Fruit fly (Drosophila melanogaster) whole organism, embryonic: ENCODE data around the gene CNMaR.

ENCODE experiments used
- Aef1 ChIP-seq: fragments of 200-800 bp; sonication (Bioruptor generic); IDR thresholded peaks from 3 replicates; pipeline ENCODE4 v1.3.6; 2022; ENCODE audit warnings: missing biosample characterization, missing genetic modification characterization
- BEAF-32 ChIP-seq: fragments of 200-800 bp; sonication (Bioruptor generic); optimal IDR thresholded peaks from 3 replicates; lab custom pipeline; 2017; ENCODE audit warnings: missing biosample characterization, missing genetic modification characterization, mild to moderate bottlenecking, moderate library complexity, missing genetic modification reagents
- Bteb2 ChIP-seq: fragments of 200-800 bp; sonication (Bioruptor generic); optimal IDR thresholded peaks from 2 replicates; lab custom pipeline; 2016; ENCODE audit warnings: missing biosample characterization, missing genetic modification characterization
- C15 ChIP-seq: fragments of 200-800 bp; sonication (Bioruptor generic); IDR thresholded peaks from 3 replicates; pipeline ENCODE4 v1.3.6; 2022; ENCODE audit warnings: missing biosample characterization, missing genetic modification characterization
- CG10543 ChIP-seq: fragments of 200-800 bp; sonication (Bioruptor generic); optimal IDR thresholded peaks from 3 replicates; lab custom pipeline; 2017; ENCODE audit warnings: missing biosample characterization, mild to moderate bottlenecking, missing genetic modification characterization, moderate library complexity
- CG11093 ChIP-seq: fragments of 200-800 bp; sonication (Bioruptor generic); IDR thresholded peaks from 3 replicates; pipeline ENCODE4 v1.3.6; 2022; ENCODE audit warnings: missing biosample characterization, missing genetic modification characterization
- CG11504 ChIP-seq: fragments of 200-800 bp; sonication (Bioruptor generic); optimal IDR thresholded peaks from 3 replicates; lab custom pipeline; 2019; ENCODE audit warnings: missing biosample characterization, mild to moderate bottlenecking, missing genetic modification characterization, moderate library complexity
- CG12155 ChIP-seq: fragments of 200-800 bp; sonication (Bioruptor generic); optimal IDR thresholded peaks from 3 replicates; lab custom pipeline; 2016; ENCODE audit warnings: missing biosample characterization, missing genetic modification characterization
- CG12219 ChIP-seq: fragments of 200-800 bp; sonication (Bioruptor generic); optimal IDR thresholded peaks from 3 replicates; lab custom pipeline; 2018; ENCODE audit warnings: missing biosample characterization, mild to moderate bottlenecking, missing genetic modification characterization
- CG13424 ChIP-seq: fragments of 200-800 bp; sonication (Bioruptor generic); optimal IDR thresholded peaks from 2 replicates; lab custom pipeline; 2019; ENCODE audit warnings: missing biosample characterization, mild to moderate bottlenecking, missing genetic modification characterization, moderate library complexity
- CG14441 ChIP-seq: fragments of 200-800 bp; sonication (Bioruptor generic); IDR thresholded peaks from 2 replicates; pipeline ENCODE4 v1.3.6; 2022; ENCODE audit warnings: missing biosample characterization, missing genetic modification characterization
- CG1602 ChIP-seq: fragments of 200-800 bp; sonication (Bioruptor generic); optimal IDR thresholded peaks from 3 replicates; lab custom pipeline; 2016; ENCODE audit warnings: missing biosample characterization, missing genetic modification characterization
- CG16815 ChIP-seq: fragments of 200-800 bp; sonication (Bioruptor generic); optimal IDR thresholded peaks from 3 replicates; lab custom pipeline; 2017; ENCODE audit warnings: missing biosample characterization, mild to moderate bottlenecking, missing genetic modification characterization
- CG17359 ChIP-seq: fragments of 200-800 bp; sonication (Bioruptor generic); optimal IDR thresholded peaks from 3 replicates; lab custom pipeline; 2018; ENCODE audit warnings: missing biosample characterization, mild to moderate bottlenecking, missing genetic modification characterization, moderate library complexity
- CG18476 ChIP-seq: fragments of 200-800 bp; sonication (Bioruptor generic); optimal IDR thresholded peaks from 2 replicates; lab custom pipeline; 2016; ENCODE audit warnings: missing biosample characterization, mild to moderate bottlenecking, missing genetic modification characterization
- CG2116 ChIP-seq: fragments of 200-800 bp; sonication (Bioruptor generic); optimal IDR thresholded peaks from 3 replicates; lab custom pipeline; 2018; ENCODE audit warnings: missing biosample characterization, mild to moderate bottlenecking, missing genetic modification characterization
- CG2199 ChIP-seq: fragments of 200-800 bp; sonication (Bioruptor generic); IDR thresholded peaks from 3 replicates; pipeline ENCODE4 v1.3.6; 2022; ENCODE audit warnings: missing biosample characterization, missing genetic modification characterization
- CG30431 ChIP-seq: fragments of 200-800 bp; sonication (Bioruptor generic); optimal IDR thresholded peaks from 2 replicates; lab custom pipeline; 2017; ENCODE audit warnings: missing biosample characterization, missing genetic modification characterization
- CG32772 ChIP-seq: fragments of 200-800 bp; sonication (Bioruptor generic); IDR thresholded peaks from 2 replicates; pipeline ENCODE4 v1.3.6; 2022; ENCODE audit warnings: missing biosample characterization, missing genetic modification characterization
- CG5180 ChIP-seq: fragments of 200-800 bp; sonication (Bioruptor generic); optimal IDR thresholded peaks from 3 replicates; lab custom pipeline; 2017; ENCODE audit warnings: missing biosample characterization, missing genetic modification characterization, mild to moderate bottlenecking, moderate library complexity, missing genetic modification reagents
- CG7271 ChIP-seq: fragments of 200-800 bp; sonication (Bioruptor generic); optimal IDR thresholded peaks from 2 replicates; lab custom pipeline; 2018; ENCODE audit warnings: missing biosample characterization, mild to moderate bottlenecking, missing genetic modification characterization, moderate library complexity
- CG7987 ChIP-seq: fragments of 200-800 bp; sonication (Bioruptor generic); optimal IDR thresholded peaks from 2 replicates; lab custom pipeline; 2018; ENCODE audit warnings: missing biosample characterization, mild to moderate bottlenecking, missing genetic modification characterization, moderate library complexity
- CG8281 ChIP-seq: fragments of 200-800 bp; sonication (Bioruptor generic); optimal IDR thresholded peaks from 2 replicates; lab custom pipeline; 2018; ENCODE audit warnings: missing biosample characterization, mild to moderate bottlenecking, missing genetic modification characterization, moderate library complexity
- CHES-1-like ChIP-seq: fragments of 200-800 bp; sonication (Bioruptor generic); optimal IDR thresholded peaks from 2 replicates; lab custom pipeline; 2016; ENCODE audit warnings: missing biosample characterization, missing genetic modification characterization
- Camta ChIP-seq: fragments of 200-800 bp; sonication (Bioruptor generic); optimal IDR thresholded peaks from 2 replicates; lab custom pipeline; 2016; ENCODE audit warnings: missing biosample characterization, missing genetic modification characterization
- Dbx ChIP-seq: fragments of 200-800 bp; sonication (Bioruptor generic); IDR thresholded peaks from 3 replicates; pipeline ENCODE4 v1.3.6; 2022; ENCODE audit warnings: missing biosample characterization, missing genetic modification characterization
- Dp ChIP-seq: fragments of 200-800 bp; sonication (Bioruptor generic); optimal IDR thresholded peaks from 2 replicates; lab custom pipeline; 2018; ENCODE audit warnings: missing biosample characterization, mild to moderate bottlenecking, missing genetic modification characterization, moderate library complexity
- Ets97D ChIP-seq: fragments of 200-800 bp; sonication (Bioruptor generic); optimal IDR thresholded peaks from 3 replicates; lab custom pipeline; 2016; ENCODE audit warnings: missing biosample characterization, missing genetic modification characterization
- H15 ChIP-seq: fragments of 200-800 bp; sonication (Bioruptor generic); IDR thresholded peaks from 3 replicates; pipeline ENCODE4 v1.3.6; 2022; ENCODE audit warnings: missing biosample characterization, missing genetic modification characterization
- HLHmδ ChIP-seq: fragments of 200-800 bp; sonication (Bioruptor generic); optimal IDR thresholded peaks from 2 replicates; lab custom pipeline; 2018; ENCODE audit warnings: missing biosample characterization, mild to moderate bottlenecking, missing genetic modification characterization, moderate library complexity
- Hand ChIP-seq: fragments of 200-800 bp; sonication (Bioruptor generic); optimal IDR thresholded peaks from 2 replicates; lab custom pipeline; 2017; ENCODE audit warnings: mild to moderate bottlenecking, missing biosample characterization, missing genetic modification reagents, missing genetic modification characterization
- HmgD ChIP-seq: fragments of 200-800 bp; sonication (Bioruptor generic); optimal IDR thresholded peaks from 3 replicates; lab custom pipeline; 2016; ENCODE audit warnings: missing biosample characterization, missing genetic modification characterization
- Hr3 ChIP-seq: fragments of 200-800 bp; sonication (Bioruptor generic); optimal IDR thresholded peaks from 3 replicates; lab custom pipeline; 2016; ENCODE audit warnings: missing biosample characterization, missing genetic modification characterization
- MTF-1 ChIP-seq: fragments of 200-800 bp; sonication (Bioruptor generic); optimal IDR thresholded peaks from 2 replicates; lab custom pipeline; 2018; ENCODE audit warnings: missing biosample characterization, mild to moderate bottlenecking, missing genetic modification characterization, borderline replicate concordance
- NK7.1 ChIP-seq: fragments of 200-800 bp; sonication (Bioruptor generic); optimal IDR thresholded peaks from 3 replicates; lab custom pipeline; 2016; ENCODE audit warnings: missing biosample characterization, missing genetic modification characterization
- az2 ChIP-seq: fragments of 200-800 bp; sonication (Bioruptor generic); optimal IDR thresholded peaks from 3 replicates; lab custom pipeline; 2016; ENCODE audit warnings: missing biosample characterization, missing genetic modification characterization
- dan ChIP-seq: fragments of 200-800 bp; sonication (Bioruptor generic); IDR thresholded peaks from 2 replicates; pipeline ENCODE4 v1.3.6; 2022; ENCODE audit warnings: missing biosample characterization, missing genetic modification characterization
- en ChIP-seq: fragments of 200-800 bp; sonication (Bioruptor generic); optimal IDR thresholded peaks from 2 replicates; lab custom pipeline; 2016; ENCODE audit warnings: missing biosample characterization, missing genetic modification characterization
- fd102C ChIP-seq: fragments of 200-800 bp; sonication (Bioruptor generic); optimal IDR thresholded peaks from 2 replicates; lab custom pipeline; 2018; ENCODE audit warnings: missing biosample characterization, mild to moderate bottlenecking, missing genetic modification characterization, moderate library complexity
- fd64A ChIP-seq: fragments of 200-800 bp; sonication (Bioruptor generic); optimal IDR thresholded peaks from 3 replicates; lab custom pipeline; 2018; ENCODE audit warnings: missing biosample characterization, mild to moderate bottlenecking, missing genetic modification characterization
- her ChIP-seq: fragments of 200-800 bp; sonication (Bioruptor generic); optimal IDR thresholded peaks from 2 replicates; lab custom pipeline; 2016; ENCODE audit warnings: missing biosample characterization, missing genetic modification characterization
- ken ChIP-seq: fragments of 200-800 bp; sonication (Bioruptor generic); IDR thresholded peaks from 3 replicates; pipeline ENCODE4 v1.3.6; 2022; ENCODE audit warnings: missing biosample characterization, missing genetic modification characterization
- luna ChIP-seq: fragments of 200-800 bp; sonication (Bioruptor generic); optimal IDR thresholded peaks from 2 replicates; lab custom pipeline; 2016; ENCODE audit warnings: missing biosample characterization, missing genetic modification characterization
- prd ChIP-seq, 3 experiments: fragments of >200 bp in 2 of 3; fragments of 200-800 bp in 1 of 3; sonication (Bioruptor generic) in 1 of 3; optimal IDR thresholded peaks in 2 of 3; IDR thresholded peaks in 1 of 3; 2 replicates in 2 of 3; 3 replicates in 1 of 3; pipeline versions ENCODE4 v1.3.6 to Lab custom; 2017 to 2022; ENCODE audit warnings: missing biosample characterization in 1 of 3, missing genetic modification characterization in 1 of 3
- schlank ChIP-seq: fragments of 200-800 bp; sonication (Bioruptor generic); optimal IDR thresholded peaks from 2 replicates; lab custom pipeline; 2018; ENCODE audit warnings: missing biosample characterization, mild to moderate bottlenecking, missing genetic modification characterization
- scrt ChIP-seq: fragments of 200-800 bp; sonication (Bioruptor generic); optimal IDR thresholded peaks from 2 replicates; lab custom pipeline; 2018; ENCODE audit warnings: missing biosample characterization, mild to moderate bottlenecking, missing genetic modification characterization, moderate library complexity
- tin ChIP-seq: fragments of 200-800 bp; sonication (Bioruptor generic); optimal IDR thresholded peaks from 3 replicates; lab custom pipeline; 2016; ENCODE audit warnings: missing biosample characterization, missing genetic modification characterization
- tio ChIP-seq: fragments of 200-800 bp; sonication (Bioruptor generic); optimal IDR thresholded peaks from 2 replicates; lab custom pipeline; 2017; ENCODE audit warnings: missing biosample characterization, missing genetic modification characterization, inconsistent platforms
- toy ChIP-seq: fragments of 200-800 bp; sonication (Bioruptor generic); IDR thresholded peaks from 2 replicates; pipeline ENCODE4 v1.3.6; 2022; ENCODE audit warnings: missing biosample characterization, missing genetic modification characterization
- vvl ChIP-seq: fragments of 200-800 bp; sonication (Bioruptor generic); IDR thresholded peaks from 2 replicates; pipeline ENCODE4 v1.3.6; 2022; ENCODE audit warnings: missing biosample characterization, missing genetic modification characterization
- zen ChIP-seq: fragments of 200-800 bp; sonication (Bioruptor generic); optimal IDR thresholded peaks from 3 replicates; lab custom pipeline; 2018; ENCODE audit warnings: missing biosample characterization, mild to moderate bottlenecking, missing genetic modification characterization, moderate library complexity

Gene CNMaR

DNA sequence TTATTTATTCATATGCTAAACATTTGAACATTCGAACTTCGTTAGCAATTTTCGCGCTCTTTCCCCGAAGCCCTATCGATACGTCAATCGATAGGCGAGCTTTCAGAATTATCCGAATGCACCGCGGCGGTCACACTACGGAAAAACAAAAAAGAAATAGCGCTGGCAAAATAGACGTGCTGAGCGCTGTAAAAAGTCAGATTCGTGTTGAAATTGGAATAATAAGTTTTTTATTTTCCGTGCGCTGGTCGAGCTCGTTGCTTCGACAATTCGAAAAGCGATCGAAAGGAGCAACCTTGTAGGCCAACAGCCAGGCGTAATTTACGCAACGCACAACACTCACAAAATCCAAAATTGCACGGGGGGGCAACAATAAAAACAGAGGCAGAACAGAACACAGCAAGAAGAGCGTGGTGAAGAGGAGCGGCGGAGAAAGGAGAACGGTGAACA, 54.3 kb downstream of the CNMaR start, which contains the start of gene Ubc4 (continued):
- no peak for TF ChIP-seq HLHmδ (GFP tag; lab: Kevin White, UChicago)
- TF ChIP-seq Dbx (GFP tag; lab: Robert Waterston, UW) = peak; percentile 10; the same call in 1 of the 3 replicates
- peak; percentile 58 for TF ChIP-seq vvl (GFP tag; lab: Robert Waterston, UW)
- no peak for TF ChIP-seq prd (optimal IDR thresholded peaks at IDR 0.05; lab: Kevin White, UChicago)
- TF ChIP-seq prd (GFP tag; IDR thresholded peaks at IDR 0.05; lab: Robert Waterston, UW) = 0 out of 3 replicates have a peak, but pooled peaks have one; percentile 10
- TF ChIP-seq luna (GFP tag; lab: Kevin White, UChicago) = no peak
- TF ChIP-seq Aef1 (GFP tag; lab: Robert Waterston, UW) = 0 out of 3 replicates have a peak, but pooled peaks have one; percentile 23
- peak; percentile 19 for TF ChIP-seq her (GFP tag; lab: Kevin White, UChicago)
- no peak for TF ChIP-seq CG17359
- peak; percentile 97 for TF ChIP-seq Dp (GFP tag; lab: Kevin White, UChicago)
- TF ChIP-seq en (GFP tag; lab: Kevin White, UChicago) = no peak
- TF ChIP-seq CG14441 (GFP tag; lab: Robert Waterston, UW) = no peak
- no peak for TF ChIP-seq Hr3 (GFP tag; lab: Kevin White, UChicago)
- no peak for TF ChIP-seq C15 (GFP tag; lab: Robert Waterston, UW)
- no peak for TF ChIP-seq scrt (GFP tag; lab: Kevin White, UChicago)
- TF ChIP-seq ken = no peak
- TF ChIP-seq CG8281 (tag; lab: Kevin White, UChicago) = no peak
- TF ChIP-seq CG32772 = no peak
- TF ChIP-seq Ets97D (GFP tag; lab: Kevin White, UChicago) = peak; percentile 54
- no peak for TF ChIP-seq az2
- no peak for TF ChIP-seq CG12155 (GFP tag; lab: Kevin White, UChicago)
- no peak for TF ChIP-seq tin (GFP tag; lab: Kevin White, UChicago)
- no peak for TF ChIP-seq CG10543
- TF ChIP-seq CG30431 (GFP tag; lab: Kevin White, UChicago) = no peak
- TF ChIP-seq CG11093 (GFP tag; lab: Robert Waterston, UW) = no peak
- TF ChIP-seq CG2199 (GFP tag; lab: Robert Waterston, UW) = no peak
- TF ChIP-seq CG11504 (tag; lab: Kevin White, UChicago) = no peak
- TF ChIP-seq H15 = no peak
- TF ChIP-seq fd102C (GFP tag; lab: Kevin White, UChicago) = no peak
- peak; percentile 18 for TF ChIP-seq CG13424 (tag; lab: Kevin White, UChicago)
- TF ChIP-seq Hand = no peak
- TF ChIP-seq schlank = no peak
- peak; percentile 11 for TF ChIP-seq CHES-1-like (GFP tag; lab: Kevin White, UChicago)
- TF ChIP-seq CG16815 (GFP tag; lab: Kevin White, UChicago) = no peak
- no peak for TF ChIP-seq toy (GFP tag; lab: Robert Waterston, UW)
- TF ChIP-seq CG12219 (GFP tag; lab: Kevin White, UChicago) = no peak
- TF ChIP-seq CG7271 (tag; lab: Kevin White, UChicago) = no peak
- no peak for TF ChIP-seq tio (GFP tag; lab: Kevin White, UChicago)
- no peak for TF ChIP-seq CG5180 (GFP tag; lab: Kevin White, UChicago)
- no peak for TF ChIP-seq Camta (GFP tag; lab: Kevin White, UChicago)
- no peak for TF ChIP-seq MTF-1 (GFP tag; lab: Kevin White, UChicago)
- no peak for TF ChIP-seq HmgD (GFP tag; lab: Kevin White, UChicago)
- TF ChIP-seq NK7.1 = no peak
- TF ChIP-seq CG18476 (GFP tag; lab: Kevin White, UChicago) = no peak
- no peak for TF ChIP-seq CG1602 (GFP tag; lab: Kevin White, UChicago)
- no peak for TF ChIP-seq fd64A (GFP tag; lab: Kevin White, UChicago)
- TF ChIP-seq Bteb2 (GFP tag; lab: Kevin White, UChicago) = no peak
- TF ChIP-seq CG2116 (GFP tag; lab: Kevin White, UChicago) = peak; percentile 78
- TF ChIP-seq zen = no peak
- TF ChIP-seq CG7987 = peak; percentile 3
- TF ChIP-seq dan (GFP tag; lab: Robert Waterston, UW) = no peak
- peak; percentile 92 for TF ChIP-seq BEAF-32 (GFP tag; lab: Kevin White, UChicago)
